Worm (Caenorhabditis elegans) whole organism, late embryonic: ENCODE results near the gene ztf-8.

Experiments
- C08G9.2 ChIP-seq: sonication (generic microtip); optimal IDR thresholded peaks from 2 replicates; lab custom pipeline; 2016; ENCODE audit warnings: mild to moderate bottlenecking, missing genetic modification characterization, moderate library complexity, missing compliant biosample characterization
- C38D4.7 ChIP-seq: fragments of 200-800 bp; sonication (Bioruptor generic); optimal IDR thresholded peaks from 2 replicates; lab custom pipeline; 2018; ENCODE audit warnings: mild to moderate bottlenecking, missing genetic modification characterization, moderate library complexity, missing compliant biosample characterization
- F13H6.1 ChIP-seq: sonication (generic microtip); optimal IDR thresholded peaks from 2 replicates; lab custom pipeline; 2016; ENCODE audit warnings: missing genetic modification characterization, missing compliant biosample characterization
- K09A11.1 ChIP-seq: sonication (generic microtip); optimal IDR thresholded peaks from 2 replicates; lab custom pipeline; 2017; ENCODE audit warnings: antibody characterized with exemption, mild to moderate bottlenecking, missing genetic modification characterization, missing compliant biosample characterization; ENCODE audit not compliant: insufficient read depth
- ahr-1 ChIP-seq: sonication (generic microtip); optimal IDR thresholded peaks from 2 replicates; lab custom pipeline; 2016; ENCODE audit warnings: missing genetic modification characterization, missing compliant biosample characterization
- ceh-14 ChIP-seq: sonication (generic microtip); optimal IDR thresholded peaks from 2 replicates; lab custom pipeline; 2016; ENCODE audit warnings: missing genotype, missing genetic modification characterization, missing compliant biosample characterization
- ceh-18 ChIP-seq: sonication (generic microtip); optimal IDR thresholded peaks from 2 replicates; lab custom pipeline; 2016; ENCODE audit warnings: missing genetic modification characterization, missing compliant biosample characterization
- ceh-2 ChIP-seq: sonication (generic microtip); optimal IDR thresholded peaks from 2 replicates; lab custom pipeline; 2016; ENCODE audit warnings: missing genotype, missing genetic modification characterization, missing compliant biosample characterization
- ceh-22 ChIP-seq: sonication (generic microtip); optimal IDR thresholded peaks from 2 replicates; lab custom pipeline; 2017; ENCODE audit warnings: missing biosample characterization, missing genetic modification characterization
- ceh-30 ChIP-seq: fragments of 150-350 bp; optimal IDR thresholded peaks from 2 replicates; lab custom pipeline; 2014; ENCODE audit warnings: missing biosample characterization, missing genetic modification characterization
- ceh-31 ChIP-seq: sonication (generic microtip); optimal IDR thresholded peaks from 2 replicates; lab custom pipeline; 2016; ENCODE audit warnings: missing genetic modification characterization, missing compliant biosample characterization
- ceh-34 ChIP-seq: sonication (generic microtip); optimal IDR thresholded peaks from 2 replicates; lab custom pipeline; 2016; ENCODE audit warnings: mild to moderate bottlenecking, missing genetic modification characterization, missing compliant biosample characterization
- ceh-6 ChIP-seq: fragments of 200-800 bp; sonication (Bioruptor generic); optimal IDR thresholded peaks from 2 replicates; lab custom pipeline; 2018; ENCODE audit warnings: mild to moderate bottlenecking, missing genetic modification characterization, missing compliant biosample characterization
- che-1 ChIP-seq: sonication (generic microtip); optimal IDR thresholded peaks from 2 replicates; lab custom pipeline; 2016; ENCODE audit warnings: mild to moderate bottlenecking, missing genetic modification characterization, missing compliant biosample characterization
- dmd-4 ChIP-seq: sonication (generic microtip); optimal IDR thresholded peaks from 2 replicates; lab custom pipeline; 2016; ENCODE audit warnings: borderline replicate concordance, missing genetic modification characterization, missing compliant biosample characterization
- dve-1 ChIP-seq: sonication (generic microtip); optimal IDR thresholded peaks from 2 replicates; lab custom pipeline; 2017; ENCODE audit warnings: antibody characterized with exemption, mild to moderate bottlenecking, missing genetic modification characterization, missing compliant biosample characterization
- elt-4 ChIP-seq: sonication (generic microtip); optimal IDR thresholded peaks from 2 replicates; lab custom pipeline; 2016; ENCODE audit warnings: missing genetic modification characterization, missing compliant biosample characterization
- eyg-1 ChIP-seq: sonication (generic microtip); optimal IDR thresholded peaks from 2 replicates; lab custom pipeline; 2016; ENCODE audit warnings: missing genotype, missing genetic modification characterization, missing compliant biosample characterization
- fax-1 ChIP-seq: sonication (generic microtip); optimal IDR thresholded peaks from 2 replicates; lab custom pipeline; 2016; ENCODE audit warnings: missing genotype, missing genetic modification characterization, missing compliant biosample characterization
- fkh-10 ChIP-seq: fragments of 150-350 bp; optimal IDR thresholded peaks from 2 replicates; lab custom pipeline; 2014; ENCODE audit warnings: missing biosample characterization, missing genetic modification reagents, missing genetic modification characterization
- fkh-6 ChIP-seq: sonication (generic microtip); optimal IDR thresholded peaks from 2 replicates; lab custom pipeline; 2016; ENCODE audit warnings: missing genetic modification characterization, missing compliant biosample characterization
- hlh-13 ChIP-seq: fragments of 200-800 bp; sonication (Bioruptor generic); optimal IDR thresholded peaks from 2 replicates; lab custom pipeline; 2018; ENCODE audit warnings: mild to moderate bottlenecking, missing genetic modification characterization, missing compliant biosample characterization
- hlh-30 ChIP-seq: sonication (generic microtip); optimal IDR thresholded peaks from 2 replicates; lab custom pipeline; 2017; ENCODE audit warnings: antibody characterized with exemption, missing genetic modification characterization, missing compliant biosample characterization; ENCODE audit not compliant: insufficient read depth
- hlh-6 ChIP-seq: sonication (generic microtip); optimal IDR thresholded peaks from 2 replicates; lab custom pipeline; 2016; ENCODE audit warnings: missing genotype, missing genetic modification characterization, missing compliant biosample characterization
- lim-6 ChIP-seq: sonication (generic microtip); optimal IDR thresholded peaks from 2 replicates; lab custom pipeline; 2016; ENCODE audit warnings: missing genetic modification characterization, missing compliant biosample characterization
- lin-11 ChIP-seq: fragments of 200-800 bp; sonication (Bioruptor generic); optimal IDR thresholded peaks from 2 replicates; lab custom pipeline; 2018; ENCODE audit warnings: mild to moderate bottlenecking, missing genetic modification characterization, missing compliant biosample characterization
- nfya-1 ChIP-seq: sonication (generic microtip); optimal IDR thresholded peaks from 2 replicates; lab custom pipeline; 2017; ENCODE audit warnings: missing genetic modification characterization, mild to moderate bottlenecking, missing compliant biosample characterization, antibody characterized with exemption, moderate library complexity
- nhr-232 ChIP-seq: sonication (generic microtip); optimal IDR thresholded peaks from 2 replicates; lab custom pipeline; 2016; ENCODE audit warnings: missing genetic modification characterization, missing compliant biosample characterization
- npax-4 ChIP-seq: sonication (generic microtip); optimal IDR thresholded peaks from 2 replicates; lab custom pipeline; 2016; ENCODE audit warnings: missing genetic modification characterization, missing compliant biosample characterization
- odd-2 ChIP-seq: sonication (generic microtip); optimal IDR thresholded peaks from 2 replicates; lab custom pipeline; 2017; ENCODE audit warnings: antibody characterized with exemption, mild to moderate bottlenecking, missing genetic modification characterization, missing compliant biosample characterization
- pha-2 ChIP-seq: sonication (generic microtip); optimal IDR thresholded peaks from 2 replicates; lab custom pipeline; 2017; ENCODE audit warnings: mild to moderate bottlenecking, missing genetic modification characterization, missing compliant biosample characterization
- pha-4 ChIP-seq: fragments of 150-350 bp; optimal IDR thresholded peaks from 2 replicates; lab custom pipeline; 2018; ENCODE audit warnings: missing biosample characterization, missing genetic modification reagents, missing genetic modification characterization
- pqm-1 ChIP-seq: sonication (generic microtip); optimal IDR thresholded peaks from 2 replicates; lab custom pipeline; 2016; ENCODE audit warnings: missing genetic modification characterization, missing compliant biosample characterization
- pros-1 ChIP-seq: fragments of 150-350 bp; optimal IDR thresholded peaks from 2 replicates; lab custom pipeline; 2014; ENCODE audit warnings: missing biosample characterization, missing genetic modification reagents, missing genetic modification characterization
- rnt-1 ChIP-seq: sonication (generic microtip); optimal IDR thresholded peaks from 2 replicates; lab custom pipeline; 2016; ENCODE audit warnings: missing genetic modification characterization, missing compliant biosample characterization
- sdc-2 ChIP-seq: sonication (generic microtip); optimal IDR thresholded peaks from 2 replicates; lab custom pipeline; 2016; ENCODE audit warnings: missing genotype, missing genetic modification characterization, missing compliant biosample characterization
- sox-4 ChIP-seq: sonication (generic microtip); optimal IDR thresholded peaks from 2 replicates; lab custom pipeline; 2017; ENCODE audit warnings: mild to moderate bottlenecking, missing genetic modification characterization, inconsistent platforms, missing compliant biosample characterization
- syd-9 ChIP-seq: sonication (generic microtip); optimal IDR thresholded peaks from 2 replicates; lab custom pipeline; 2016; ENCODE audit warnings: mild to moderate bottlenecking, missing genetic modification characterization, moderate library complexity, missing compliant biosample characterization
- tbx-7 ChIP-seq: sonication (generic microtip); optimal IDR thresholded peaks from 2 replicates; lab custom pipeline; 2016; ENCODE audit warnings: missing genotype, missing genetic modification characterization, missing compliant biosample characterization
- ttx-3 ChIP-seq: sonication (generic microtip); optimal IDR thresholded peaks from 2 replicates; lab custom pipeline; 2016; ENCODE audit warnings: missing genetic modification reagents, missing genetic modification characterization, missing compliant biosample characterization
- unc-42 ChIP-seq: sonication (generic microtip); optimal IDR thresholded peaks from 2 replicates; lab custom pipeline; 2016; ENCODE audit warnings: missing genotype, missing genetic modification characterization, missing compliant biosample characterization
- unc-55 ChIP-seq: sonication (generic microtip); optimal IDR thresholded peaks from 2 replicates; lab custom pipeline; 2017; ENCODE audit warnings: missing biosample characterization, missing genetic modification reagents, missing genetic modification characterization
- unc-86 ChIP-seq: sonication (generic microtip); optimal IDR thresholded peaks from 2 replicates; lab custom pipeline; 2016; ENCODE audit warnings: missing genetic modification characterization, missing compliant biosample characterization
- zip-5 ChIP-seq: sonication (generic microtip); optimal IDR thresholded peaks from 2 replicates; lab custom pipeline; 2016; ENCODE audit warnings: missing genetic modification characterization, missing compliant biosample characterization

The ztf-8 gene

ce11 chrIII:5225321-5225720 lies 48.0 kb downstream of the ztf-8 start, which contains the start of gene nex-1:
Gene nex-1, plus strand, starts transcription at chrIII:5225621.
- no peak for TF ChIP-seq odd-2 (tag; lab: Kevin White, UChicago)
- no peak for TF ChIP-seq nhr-232 (tag; lab: Kevin White, UChicago)
- no peak for TF ChIP-seq eyg-1 (tag; lab: Kevin White, UChicago)
- no peak for TF ChIP-seq ceh-14 (tag; lab: Kevin White, UChicago)
- TF ChIP-seq zip-5: no peak
- TF ChIP-seq ceh-2 (tag; lab: Kevin White, UChicago): no peak
- no peak for TF ChIP-seq fkh-6 (tag; lab: Kevin White, UChicago)
- TF ChIP-seq elt-4 (tag; lab: Kevin White, UChicago): no peak
- no peak for TF ChIP-seq pros-1 (tag; lab: Kevin White, UChicago)
- TF ChIP-seq nfya-1: no peak
- TF ChIP-seq hlh-30: no peak
- no peak for TF ChIP-seq unc-86
- TF ChIP-seq K09A11.1 (tag; lab: Kevin White, UChicago): no peak
- no peak for TF ChIP-seq pha-2 (tag; lab: Kevin White, UChicago)
- no peak for TF ChIP-seq hlh-6 (tag; lab: Kevin White, UChicago)
- no peak for TF ChIP-seq lin-11 (tag; lab: Kevin White, UChicago)
- no peak for TF ChIP-seq C38D4.7 (GFP tag; lab: Kevin White, UChicago)
- TF ChIP-seq ahr-1 (tag; lab: Kevin White, UChicago): no peak
- TF ChIP-seq ceh-34 (tag; lab: Kevin White, UChicago): no peak

ce11 chrIII:5224908-5225307 lies 48.4 kb downstream of the ztf-8 start:
- TF ChIP-seq nhr-232 (tag; lab: Kevin White, UChicago): no peak
- TF ChIP-seq ceh-22 (tag; lab: Kevin White, UChicago): no peak
- TF ChIP-seq ceh-31 (tag; lab: Kevin White, UChicago): no peak
- no peak for TF ChIP-seq odd-2 (tag; lab: Kevin White, UChicago)
- TF ChIP-seq rnt-1 (tag; lab: Kevin White, UChicago): no peak
- TF ChIP-seq ceh-18 (tag; lab: Kevin White, UChicago): peak; percentile 12

ce11 chrIII:5222777-5223176 lies 50.5 kb downstream of the ztf-8 start:
- TF ChIP-seq pqm-1 (tag; lab: Kevin White, UChicago) (no peak), syd-9 (tag; lab: Kevin White, UChicago) (no peak), tbx-7 (tag; lab: Kevin White, UChicago) (no peak), npax-4 (tag; lab: Kevin White, UChicago) (no peak), odd-2 (tag; lab: Kevin White, UChicago) (no peak), che-1 (tag; lab: Kevin White, UChicago) (no peak), ceh-34 (tag; lab: Kevin White, UChicago) (no peak), dve-1 (tag; lab: Kevin White, UChicago) (no peak), ahr-1 (tag; lab: Kevin White, UChicago) (no peak), fax-1 (tag; lab: Kevin White, UChicago) (no peak), lim-6 (tag; lab: Kevin White, UChicago) (no peak), unc-42 (tag; lab: Kevin White, UChicago) (no peak), fkh-10 (GFP tag; lab: Kevin White, UChicago) (no peak), K09A11.1 (tag; lab: Kevin White, UChicago) (no peak), eyg-1 (tag; lab: Kevin White, UChicago) (no peak)

- TF ChIP-seq C08G9.2 (tag; lab: Kevin White, UChicago) (no peak), sdc-2 (tag; lab: Kevin White, UChicago) (no peak), ttx-3 (tag; lab: Kevin White, UChicago) (no peak), rnt-1 (tag; lab: Kevin White, UChicago) (no peak), K09A11.1 (tag; lab: Kevin White, UChicago) (no peak), fkh-6 (tag; lab: Kevin White, UChicago) (no peak), sox-4 (tag; lab: Kevin White, UChicago) (no peak), unc-55 (GFP tag; lab: Kevin White, UChicago) (no peak), pha-4 (no peak), C38D4.7 (GFP tag; lab: Kevin White, UChicago) (no peak), npax-4 (tag; lab: Kevin White, UChicago) (no peak), fkh-10 (GFP tag; lab: Kevin White, UChicago) (no peak), dmd-4 (no peak), ceh-6 (no peak), ceh-31 (tag; lab: Kevin White, UChicago) (no peak), hlh-13 (GFP tag; lab: Kevin White, UChicago) (no peak), F13H6.1 (no peak), ceh-30 (tag; lab: Kevin White, UChicago) (no peak), unc-86 (no peak)
- TF ChIP-seq, all 69 proteins: peak for 0
These were observed 51.5 kb downstream of the ztf-8 start for ce11 chrIII:5221820-5222219.
